Worm (Caenorhabditis elegans) whole organism, young adult: Measurements from ENCODE around the gene C13F10.8.
A peak's percentile ranks its signal among the peaks of the same experiment; 100 is the strongest.

ENCODE experiments used
- B0019.2 ChIP-seq: fragments of 200-800 bp; sonication (Bioruptor generic); conservative IDR thresholded peaks from 2 replicates; pipeline ENCODE4 v1.3.6; 2022; ENCODE audit warnings: missing genetic modification reagents, missing genetic modification characterization, missing compliant biosample characterization
- B0336.3 ChIP-seq: fragments of 200-800 bp; sonication (Bioruptor generic); IDR thresholded peaks from 2 replicates; pipeline ENCODE4 v1.3.6; 2022; ENCODE audit warnings: missing genetic modification characterization, missing compliant biosample characterization
- C06A6.2 ChIP-seq: fragments of 200-800 bp; sonication (Bioruptor generic); conservative IDR thresholded peaks from 2 replicates; pipeline ENCODE4 v1.3.6; 2022; ENCODE audit warnings: missing genetic modification characterization, missing compliant biosample characterization
- C17E4.6 ChIP-seq: fragments of 200-800 bp; sonication (Bioruptor generic); IDR thresholded peaks from 2 replicates; pipeline ENCODE4 v1.3.6; 2022; ENCODE audit warnings: missing genetic modification reagents, missing genetic modification characterization, missing compliant biosample characterization
- F22D6.2 ChIP-seq: sonication (generic microtip); optimal IDR thresholded peaks from 2 replicates; lab custom pipeline; 2016; ENCODE audit warnings: mild to moderate bottlenecking, missing genetic modification characterization, missing compliant biosample characterization
- F33H1.4 ChIP-seq: fragments of 200-800 bp; sonication (Bioruptor generic); IDR thresholded peaks from 2 replicates; pipeline ENCODE4 v1.3.6; 2022; ENCODE audit warnings: missing genetic modification reagents, missing genetic modification characterization, missing compliant biosample characterization
- F39B2.1 ChIP-seq: fragments of 200-800 bp; sonication (Bioruptor generic); IDR thresholded peaks from 2 replicates; pipeline ENCODE4 v1.3.6; 2022; ENCODE audit warnings: missing genetic modification reagents, missing genetic modification characterization, missing compliant biosample characterization
- Y56A3A.18 ChIP-seq: fragments of 200-800 bp; sonication (Bioruptor generic); IDR thresholded peaks from 2 replicates; pipeline ENCODE4 v1.3.6; 2022; ENCODE audit warnings: missing genetic modification reagents, missing genetic modification characterization, missing compliant biosample characterization
- Y67H2A.10 ChIP-seq: fragments of 200-800 bp; sonication (Bioruptor generic); conservative IDR thresholded peaks from 2 replicates; pipeline ENCODE4 v1.3.6; 2022; ENCODE audit warnings: missing genetic modification reagents, missing genetic modification characterization, missing compliant biosample characterization
- akir-1 ChIP-seq: fragments of 200-800 bp; sonication (Bioruptor generic); optimal IDR thresholded peaks from 2 replicates; lab custom pipeline; 2018; ENCODE audit warnings: mild to moderate bottlenecking, missing genetic modification characterization, moderate library complexity, missing compliant biosample characterization
- aptf-3 ChIP-seq: fragments of 200-800 bp; sonication (Bioruptor generic); IDR thresholded peaks from 2 replicates; pipeline ENCODE4 v1.3.6; 2022; ENCODE audit warnings: missing genetic modification characterization, missing compliant biosample characterization
- attf-5 ChIP-seq: fragments of 200-800 bp; sonication (Bioruptor generic); optimal IDR thresholded peaks from 2 replicates; lab custom pipeline; 2018; ENCODE audit warnings: mild to moderate bottlenecking, missing genetic modification characterization, missing compliant biosample characterization
- bed-2 ChIP-seq: fragments of 200-800 bp; sonication (Bioruptor generic); IDR thresholded peaks from 2 replicates; pipeline ENCODE4 v1.3.6; 2022; ENCODE audit warnings: missing genetic modification reagents, missing genetic modification characterization, missing compliant biosample characterization
- cebp-2 ChIP-seq: fragments of 200-800 bp; sonication (Bioruptor generic); IDR thresholded peaks from 2 replicates; pipeline ENCODE4 v1.3.6; 2022; ENCODE audit warnings: missing genetic modification characterization, missing compliant biosample characterization
- ceh-79 ChIP-seq: sonication (generic microtip); optimal IDR thresholded peaks from 2 replicates; lab custom pipeline; 2017; ENCODE audit warnings: mild to moderate bottlenecking, missing genetic modification characterization, missing compliant biosample characterization
- dox-1 ChIP-seq: fragments of 200-800 bp; sonication (Bioruptor generic); IDR thresholded peaks from 2 replicates; pipeline ENCODE4 v1.3.6; 2022; ENCODE audit warnings: missing genetic modification reagents, missing genetic modification characterization, missing compliant biosample characterization
- dpl-1 ChIP-seq: fragments of 150-350 bp; optimal IDR thresholded peaks from 2 replicates; lab custom pipeline; 2014; ENCODE audit warnings: missing biosample characterization, missing genetic modification reagents, missing genetic modification characterization
- him-1 ChIP-seq: sonication (generic microtip); optimal IDR thresholded peaks from 2 replicates; lab custom pipeline; 2016; ENCODE audit warnings: missing genotype, missing genetic modification reagents, missing genetic modification characterization, missing compliant biosample characterization
- hmg-1.2 ChIP-seq: fragments of 200-800 bp; sonication (Bioruptor generic); IDR thresholded peaks from 2 replicates; pipeline ENCODE4 v1.3.6; 2022; ENCODE audit warnings: missing genetic modification reagents, missing genetic modification characterization, missing compliant biosample characterization
- lin-35 ChIP-seq, 3 experiments: fragments of 150-350 bp in 2 of 3; sonication (generic microtip) in 1 of 3; optimal IDR thresholded peaks; 2 replicates each; lab custom pipeline; 2014 to 2018; ENCODE audit warnings: missing biosample characterization in 3 of 3, missing genetic modification characterization in 3 of 3, missing genetic modification reagents in 3 of 3
- lin-40 ChIP-seq: sonication (generic microtip); optimal IDR thresholded peaks from 2 replicates; lab custom pipeline; 2016; ENCODE audit warnings: missing genetic modification characterization, mild to moderate bottlenecking, missing compliant biosample characterization, missing genotype, missing genetic modification reagents
- lsy-27 ChIP-seq: sonication (generic microtip); optimal IDR thresholded peaks from 2 replicates; lab custom pipeline; 2017; ENCODE audit warnings: missing genetic modification characterization, mild to moderate bottlenecking, missing compliant biosample characterization, antibody characterized with exemption, missing genotype, borderline replicate concordance; ENCODE audit not compliant: insufficient read depth
- madf-3 ChIP-seq: fragments of 200-800 bp; sonication (Bioruptor generic); IDR thresholded peaks from 2 replicates; pipeline ENCODE4 v1.3.6; 2022; ENCODE audit warnings: missing genetic modification reagents, missing genetic modification characterization, missing compliant biosample characterization
- madf-8 ChIP-seq: fragments of 200-800 bp; sonication (Bioruptor generic); conservative IDR thresholded peaks from 2 replicates; pipeline ENCODE4 v1.3.6; 2022; ENCODE audit warnings: missing genetic modification reagents, missing genetic modification characterization, missing compliant biosample characterization
- mcd-1 ChIP-seq: fragments of 200-800 bp; sonication (Bioruptor generic); IDR thresholded peaks from 2 replicates; pipeline ENCODE4 v1.3.6; 2022; ENCODE audit warnings: missing genetic modification reagents, missing genetic modification characterization, missing compliant biosample characterization
- mel-28 ChIP-seq: sonication (generic microtip); optimal IDR thresholded peaks from 2 replicates; lab custom pipeline; 2016; ENCODE audit warnings: borderline replicate concordance, mild to moderate bottlenecking, missing genetic modification characterization, missing compliant biosample characterization
- nfyb-1 ChIP-seq: fragments of 200-800 bp; sonication (Bioruptor generic); IDR thresholded peaks from 2 replicates; pipeline ENCODE4 v1.3.6; 2022; ENCODE audit warnings: missing genetic modification reagents, missing genetic modification characterization, missing compliant biosample characterization
- nhr-179 ChIP-seq: sonication (generic microtip); optimal IDR thresholded peaks from 2 replicates; lab custom pipeline; 2016; ENCODE audit warnings: mild to moderate bottlenecking, missing genetic modification characterization, missing compliant biosample characterization
- pbrm-1 ChIP-seq: fragments of 200-800 bp; sonication (Bioruptor generic); IDR thresholded peaks from 2 replicates; pipeline ENCODE4 v1.3.6; 2022; ENCODE audit warnings: missing genetic modification reagents, missing genetic modification characterization, missing compliant biosample characterization
- rec-8 ChIP-seq, 2 experiments: sonication (generic microtip); optimal IDR thresholded peaks; 2 replicates each; lab custom pipeline; 2016; ENCODE audit warnings: mild to moderate bottlenecking in 2 of 2, missing genetic modification characterization in 2 of 2, missing genetic modification reagents in 2 of 2, missing genotype in 2 of 2, missing biosample characterization in 1 of 2, missing compliant biosample characterization in 1 of 2, moderate library complexity in 1 of 2
- repo-1 ChIP-seq: sonication (generic microtip); optimal IDR thresholded peaks from 2 replicates; lab custom pipeline; 2017; ENCODE audit warnings: mild to moderate bottlenecking, missing genetic modification characterization, missing compliant biosample characterization
- snpc-1.3 ChIP-seq: sonication (generic microtip); optimal IDR thresholded peaks from 2 replicates; lab custom pipeline; 2017; ENCODE audit warnings: missing genetic modification characterization, mild to moderate bottlenecking, missing compliant biosample characterization, antibody characterized with exemption, moderate library complexity, missing genotype, missing genetic modification reagents; ENCODE audit not compliant: insufficient read depth
- snpc-3.4 ChIP-seq: sonication (generic microtip); optimal IDR thresholded peaks from 2 replicates; lab custom pipeline; 2017; ENCODE audit warnings: missing genetic modification characterization, mild to moderate bottlenecking, missing compliant biosample characterization, antibody characterized with exemption, moderate library complexity, missing genotype, missing genetic modification reagents
- unc-130 ChIP-seq: sonication (generic microtip); optimal IDR thresholded peaks from 2 replicates; lab custom pipeline; 2016; ENCODE audit warnings: missing genetic modification reagents, missing genetic modification characterization, missing compliant biosample characterization
- zim-3 ChIP-seq: sonication (generic microtip); optimal IDR thresholded peaks from 2 replicates; lab custom pipeline; 2017; ENCODE audit warnings: mild to moderate bottlenecking, missing genetic modification characterization, moderate library complexity, missing compliant biosample characterization
- ztf-22 ChIP-seq: fragments of 200-800 bp; sonication (Bioruptor generic); optimal IDR thresholded peaks from 2 replicates; lab custom pipeline; 2018; ENCODE audit warnings: mild to moderate bottlenecking, missing genetic modification characterization, moderate library complexity, missing compliant biosample characterization
- ztf-25 ChIP-seq: fragments of 200-800 bp; sonication (Bioruptor generic); IDR thresholded peaks from 2 replicates; pipeline ENCODE4 v1.3.6; 2022; ENCODE audit warnings: missing genetic modification reagents, missing genetic modification characterization, missing compliant biosample characterization
- ztf-3 ChIP-seq: fragments of 200-800 bp; sonication (Bioruptor generic); optimal IDR thresholded peaks from 2 replicates; lab custom pipeline; 2018; ENCODE audit warnings: mild to moderate bottlenecking, missing genetic modification characterization, missing compliant biosample characterization

C13F10.8 gene

DNA sequence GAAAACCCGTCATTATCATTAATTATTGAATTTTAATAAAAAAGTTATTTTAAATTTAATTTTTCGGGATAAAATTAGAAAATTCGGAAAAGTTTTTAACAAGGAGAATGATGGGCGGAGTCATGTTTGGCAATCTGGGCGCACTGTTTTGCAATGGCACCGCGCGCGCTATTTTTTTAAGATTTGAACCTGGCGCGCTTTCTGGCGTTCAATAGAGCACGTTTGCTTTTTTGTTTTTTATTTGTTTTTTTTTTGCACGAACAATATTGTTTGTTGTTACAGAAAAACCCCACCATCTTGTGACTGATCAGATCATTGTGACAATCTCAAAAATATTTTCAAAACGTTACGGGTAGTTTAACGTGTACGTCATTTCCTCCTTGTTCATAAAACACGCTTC lies 16.3 kb upstream of the C13F10.8 start, which contains the start of gene hyls-1 (continued):
- peak; percentile 81 for TF ChIP-seq C06A6.2 (GFP tag; lab: Robert Waterston, UW)
- peak; percentile 20; the same call in 1 of the 2 replicates for TF ChIP-seq F39B2.1 (GFP tag; lab: Robert Waterston, UW)
- TF ChIP-seq zim-3 (tag; lab: Kevin White, UChicago), result no peak
- TF ChIP-seq unc-130 (GFP tag; lab: Kevin White, UChicago), result peak; percentile 41
- TF ChIP-seq rec-8 (tag; optimal IDR thresholded peaks at IDR 0.05; lab: Kevin White, UChicago), result no peak
- TF ChIP-seq Y56A3A.18 (GFP tag; lab: Robert Waterston, UW), result no peak
- TF ChIP-seq akir-1 (GFP tag; lab: Kevin White, UChicago), result no peak
- TF ChIP-seq bed-2 (GFP tag; lab: Robert Waterston, UW), result no peak
- peak; percentile 55; the same call in 1 of the 2 replicates for TF ChIP-seq Y67H2A.10 (GFP tag; lab: Robert Waterston, UW)
- TF ChIP-seq hmg-1.2 (GFP tag; lab: Robert Waterston, UW), result peak; percentile 61
- TF ChIP-seq nfyb-1, result peak; percentile 78
- peak; percentile 87 for TF ChIP-seq attf-5
- TF ChIP-seq ceh-79 (tag; lab: Kevin White, UChicago), result no peak
- peak; percentile 44 for TF ChIP-seq snpc-1.3
- peak; percentile 63 for TF ChIP-seq F33H1.4 (GFP tag; lab: Robert Waterston, UW)
- peak; percentile 5 for TF ChIP-seq mel-28 (tag; lab: Kevin White, UChicago)
- TF ChIP-seq lin-40, result peak; percentile 72
- peak; percentile 85 for TF ChIP-seq dpl-1 (GFP tag; lab: Kevin White, UChicago)
- peak; percentile 64 for TF ChIP-seq madf-8
- no peak for TF ChIP-seq repo-1
- peak; percentile 89; the same call in 1 of the 2 replicates for TF ChIP-seq madf-3 (GFP tag; lab: Robert Waterston, UW)
- TF ChIP-seq snpc-3.4 (tag; lab: Kevin White, UChicago), result peak; percentile 34
- TF ChIP-seq aptf-3 (GFP tag; lab: Robert Waterston, UW), result no peak
- 0 out of 2 replicates have a peak, but pooled peaks have one; percentile 12 for TF ChIP-seq B0019.2 (GFP tag; lab: Robert Waterston, UW)

DNA sequence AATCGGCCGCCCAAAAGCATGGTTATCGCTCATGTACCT lies 16.1 kb upstream of the C13F10.8 start, which contains the start of gene hpo-9:
hpo-9 (minus strand) TSS at position 37 of the 39 bp plus-strand sequence.
- TF ChIP-seq ztf-3, result no peak
- no peak for TF ChIP-seq dox-1
- TF ChIP-seq lsy-27 (tag; lab: Kevin White, UChicago), result no peak
- TF ChIP-seq F22D6.2 (tag; lab: Kevin White, UChicago), result no peak
- TF ChIP-seq F39B2.1 (GFP tag; lab: Robert Waterston, UW), result no peak
- TF ChIP-seq cebp-2, result no peak
- no peak for TF ChIP-seq lin-35 (GFP tag; optimal IDR thresholded peaks at IDR 0.05; lab: Kevin White, UChicago)
- no peak for TF ChIP-seq pbrm-1

DNA sequence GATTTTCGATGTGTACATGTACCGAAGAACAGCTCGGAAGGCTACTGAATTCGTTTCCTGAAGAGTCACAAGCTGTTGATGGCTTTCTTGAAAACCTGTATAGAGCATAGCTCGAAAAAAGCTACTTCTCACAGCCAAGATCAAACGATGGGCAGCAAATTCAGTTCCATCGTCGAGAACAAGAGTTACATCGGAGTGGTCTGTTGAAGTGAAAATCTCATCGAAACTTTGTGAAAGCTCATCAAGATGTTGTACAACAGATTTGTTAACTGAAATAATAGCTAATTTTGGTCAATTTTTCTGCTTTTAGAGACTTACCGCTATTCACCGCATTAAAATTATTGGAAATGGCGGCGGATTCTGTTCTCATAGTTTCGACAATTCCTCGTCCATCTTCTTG lies 15.9 kb upstream of the C13F10.8 start:
- TF ChIP-seq dox-1, result no peak
- no peak for TF ChIP-seq nhr-179 (tag; lab: Kevin White, UChicago)
- TF ChIP-seq C17E4.6, result no peak
- no peak for TF ChIP-seq B0336.3 (GFP tag; lab: Robert Waterston, UW)
- no peak for TF ChIP-seq ztf-22 (GFP tag; lab: Kevin White, UChicago)
- TF ChIP-seq ztf-25 (GFP tag; lab: Robert Waterston, UW), result no peak
- no peak for TF ChIP-seq mcd-1 (GFP tag; lab: Robert Waterston, UW)
- no peak for TF ChIP-seq him-1 (tag; lab: Kevin White, UChicago)
